Fruit fly (Drosophila melanogaster): Measurements from ENCODE around the gene CG43954.

Gene CG43954

dm6 chr3L:16748343-16748742 lies 36.9 kb upstream of the CG43954 start (continued):
- TF ChIP-seq Hr39 (GFP tag; optimal IDR thresholded peaks at IDR 0.05) (peak; percentile 23), Blimp-1 (GFP tag; optimal IDR thresholded peaks at IDR 0.05) (no peak), Hr4 (GFP tag; optimal IDR thresholded peaks at IDR 0.05) (peak; percentile 72), CG4318 (GFP tag; optimal IDR thresholded peaks at IDR 0.05) (peak; percentile 61), spab (GFP tag; optimal IDR thresholded peaks at IDR 0.05) (peak; percentile 38), CG31627 (GFP tag; optimal IDR thresholded peaks at IDR 0.05) (peak; percentile 31), fkh (GFP tag; optimal IDR thresholded peaks at IDR 0.05) (no peak)

dm6 chr3L:16746586-16747383 lies 35.3 kb upstream of the CG43954 start:
- TF ChIP-seq CG6276 (GFP tag; optimal IDR thresholded peaks at IDR 0.05) (peak; percentile 13), CG3032 (tag; optimal IDR thresholded peaks at IDR 0.05) (peak; percentile 2), CG31627 (GFP tag; optimal IDR thresholded peaks at IDR 0.05) (no peak), CG6808 (GFP tag; optimal IDR thresholded peaks at IDR 0.05) (peak; percentile 41), lz (GFP tag; optimal IDR thresholded peaks at IDR 0.05) (no peak), CG9139 (GFP tag; optimal IDR thresholded peaks at IDR 0.05) (no peak), ss (GFP tag; optimal IDR thresholded peaks at IDR 0.05) (peak; percentile 17 to 31), Lpt (GFP tag; optimal IDR thresholded peaks at IDR 0.05) (peak; percentile 16), svp (GFP tag) (peak; percentile 37), spab (GFP tag; optimal IDR thresholded peaks at IDR 0.05) (peak; percentile 25), dsx (GFP tag; optimal IDR thresholded peaks at IDR 0.05; ENCODE audit: poor library complexity, severe bottlenecking) (no peak), CG32006 (GFP tag; optimal IDR thresholded peaks at IDR 0.05) (peak; percentile 19), esn (GFP tag; optimal IDR thresholded peaks at IDR 0.05) (no peak), Eip78C (GFP tag) (peak; percentile 68)

dm6 chr3L:16743906-16744704 lies 32.6 kb upstream of the CG43954 start:
- TF ChIP-seq Ets96B (tag; optimal IDR thresholded peaks at IDR 0.05) = no peak
- no peak for TF ChIP-seq Eip75B (GFP tag; optimal IDR thresholded peaks at IDR 0.05)
- no peak for TF ChIP-seq CG7368 (GFP tag; optimal IDR thresholded peaks at IDR 0.05)
- TF ChIP-seq CG31627 (GFP tag; optimal IDR thresholded peaks at IDR 0.05) = no peak
- no peak for TF ChIP-seq CG34406 (GFP tag; optimal IDR thresholded peaks at IDR 0.05)
- TF ChIP-seq esn (GFP tag; optimal IDR thresholded peaks at IDR 0.05) = no peak
- no peak for TF ChIP-seq svp (GFP tag)
- TF ChIP-seq CG11294 (GFP tag; IDR thresholded peaks at IDR 0.05) = no peak

dm6 chr3L:16741660-16742059 lies 30.2 kb upstream of the CG43954 start:
- TF ChIP-seq ss (GFP tag; optimal IDR thresholded peaks at IDR 0.05) = no peak
- peak; percentile 46 for TF ChIP-seq dsx (GFP tag; optimal IDR thresholded peaks at IDR 0.05; ENCODE audit: poor library complexity, severe bottlenecking)
- no peak for TF ChIP-seq CG34406 (GFP tag; optimal IDR thresholded peaks at IDR 0.05)
- TF ChIP-seq CG10669 (GFP tag; optimal IDR thresholded peaks at IDR 0.05) = no peak
- no peak for TF ChIP-seq svp (GFP tag)
- TF ChIP-seq Hr38 (GFP tag; optimal IDR thresholded peaks at IDR 0.05) = no peak

dm6 chr3L:16733246-16733645 lies 21.8 kb upstream of the CG43954 start, which contains the start of gene CG9701:
Gene CG9701, plus strand, starts transcription at chr3L:16733546.
- TF ChIP-seq net (GFP tag; optimal IDR thresholded peaks at IDR 0.05) = no peak
- TF ChIP-seq CG6808 (GFP tag; optimal IDR thresholded peaks at IDR 0.05) = no peak
- TF ChIP-seq CG32006 (GFP tag; optimal IDR thresholded peaks at IDR 0.05) = no peak
- no peak for TF ChIP-seq CG6792 (GFP tag; optimal IDR thresholded peaks at IDR 0.05)
- no peak for TF ChIP-seq salr (GFP tag; optimal IDR thresholded peaks at IDR 0.05)
- TF ChIP-seq fd85E (GFP tag; optimal IDR thresholded peaks at IDR 0.05) = no peak
- no peak for TF ChIP-seq fkh (GFP tag; optimal IDR thresholded peaks at IDR 0.05)
- TF ChIP-seq Eip75B (GFP tag; optimal IDR thresholded peaks at IDR 0.05) = no peak
- TF ChIP-seq ss (GFP tag; optimal IDR thresholded peaks at IDR 0.05) = no peak
- TF ChIP-seq CG8632 (GFP tag; optimal IDR thresholded peaks at IDR 0.05) = no peak
- no peak for TF ChIP-seq Hr39 (GFP tag; optimal IDR thresholded peaks at IDR 0.05)
- no peak for TF ChIP-seq CG6276 (GFP tag; optimal IDR thresholded peaks at IDR 0.05)
- no peak for TF ChIP-seq Eip93F (GFP tag; optimal IDR thresholded peaks at IDR 0.05)
- no peak for TF ChIP-seq cyc (GFP tag; optimal IDR thresholded peaks at IDR 0.05)
- no peak for TF ChIP-seq Hr4 (GFP tag; optimal IDR thresholded peaks at IDR 0.05)
- no peak for TF ChIP-seq fd59A (GFP tag; optimal IDR thresholded peaks at IDR 0.05)
- no peak for TF ChIP-seq CG9139 (GFP tag; optimal IDR thresholded peaks at IDR 0.05)

Measured in whole organism, prepupa.